Worm (Caenorhabditis elegans) whole organism, early embryonic: ENCODE data around the gene C33H5.13.

Experiments used
- ama-1 ChIP-seq: fragments of 150-350 bp; optimal IDR thresholded peaks from 2 replicates; lab custom pipeline; 2014
- ceh-36 ChIP-seq: sonication (generic microtip); optimal IDR thresholded peaks from 2 replicates; lab custom pipeline; 2016; ENCODE audit warnings: missing genetic modification characterization, inconsistent platforms, missing compliant biosample characterization
- hmg-4 ChIP-seq: fragments of 200-800 bp; sonication (Bioruptor generic); optimal IDR thresholded peaks from 2 replicates; lab custom pipeline; 2018; ENCODE audit warnings: mild to moderate bottlenecking, missing genetic modification characterization, missing compliant biosample characterization
- hnd-1 ChIP-seq: sonication (generic microtip); optimal IDR thresholded peaks from 2 replicates; lab custom pipeline; 2016; ENCODE audit warnings: missing genetic modification characterization, missing compliant biosample characterization
- sea-1 ChIP-seq: fragments of 200-800 bp; sonication (Bioruptor generic); conservative IDR thresholded peaks from 2 replicates; pipeline ENCODE4 v1.3.6; 2022; ENCODE audit warnings: missing genetic modification characterization, missing compliant biosample characterization
- tbx-37 ChIP-seq: fragments of 200-800 bp; sonication (Bioruptor generic); conservative IDR thresholded peaks from 2 replicates; pipeline ENCODE4 v1.3.6; 2022; ENCODE audit warnings: missing genetic modification reagents, missing genetic modification characterization, missing compliant biosample characterization

- TF ChIP-seq hmg-4 (GFP tag; lab: Kevin White, UChicago): no peak
- TF ChIP-seq tbx-37 (GFP tag; lab: Robert Waterston, UW): no peak
- no peak for TF ChIP-seq sea-1 (GFP tag; lab: Robert Waterston, UW)
- no peak for TF ChIP-seq ama-1 (lab: Kevin White, UChicago)
- no peak for TF ChIP-seq hnd-1
- TF ChIP-seq ceh-36 (tag; lab: Kevin White, UChicago): no peak
Measured at ce11 chrIV:7815683-7816183, 23.7 kb upstream of the C33H5.13 start, which contains the start of gene cdgs-1.
